Worm (Caenorhabditis elegans) whole organism, late embryonic: ENCODE measurements around the gene Y7A5A.10.

Source experiments
- C38D4.7 ChIP-seq: fragments of 200-800 bp; sonication (Bioruptor generic); optimal IDR thresholded peaks from 2 replicates; lab custom pipeline; 2018; ENCODE audit warnings: mild to moderate bottlenecking, missing genetic modification characterization, moderate library complexity, missing compliant biosample characterization
- K02D7.2 ChIP-seq: sonication (generic microtip); optimal IDR thresholded peaks from 2 replicates; lab custom pipeline; 2017; ENCODE audit warnings: mild to moderate bottlenecking, missing genetic modification characterization, missing compliant biosample characterization
- K09A11.1 ChIP-seq: sonication (generic microtip); optimal IDR thresholded peaks from 2 replicates; lab custom pipeline; 2017; ENCODE audit warnings: antibody characterized with exemption, mild to moderate bottlenecking, missing genetic modification characterization, missing compliant biosample characterization; ENCODE audit not compliant: insufficient read depth
- Y22D7AL.16 ChIP-seq: sonication (generic microtip); optimal IDR thresholded peaks from 2 replicates; lab custom pipeline; 2016; ENCODE audit warnings: missing genetic modification characterization, missing compliant biosample characterization
- ama-1 ChIP-seq: fragments of 150-350 bp; optimal IDR thresholded peaks from 2 replicates; lab custom pipeline; 2014
- ceh-19 ChIP-seq: fragments of 200-800 bp; sonication (Bioruptor generic); optimal IDR thresholded peaks from 2 replicates; lab custom pipeline; 2018; ENCODE audit warnings: mild to moderate bottlenecking, missing genetic modification characterization, missing compliant biosample characterization
- ceh-2 ChIP-seq: sonication (generic microtip); optimal IDR thresholded peaks from 2 replicates; lab custom pipeline; 2016; ENCODE audit warnings: missing genotype, missing genetic modification characterization, missing compliant biosample characterization
- ceh-22 ChIP-seq: sonication (generic microtip); optimal IDR thresholded peaks from 2 replicates; lab custom pipeline; 2017; ENCODE audit warnings: missing biosample characterization, missing genetic modification characterization
- ceh-24 ChIP-seq: sonication (generic microtip); optimal IDR thresholded peaks from 2 replicates; lab custom pipeline; 2016; ENCODE audit warnings: mild to moderate bottlenecking, missing genetic modification characterization, missing compliant biosample characterization
- ceh-30 ChIP-seq: fragments of 150-350 bp; optimal IDR thresholded peaks from 2 replicates; lab custom pipeline; 2014; ENCODE audit warnings: missing biosample characterization, missing genetic modification characterization
- ceh-31 ChIP-seq: sonication (generic microtip); optimal IDR thresholded peaks from 2 replicates; lab custom pipeline; 2016; ENCODE audit warnings: missing genetic modification characterization, missing compliant biosample characterization
- ceh-34 ChIP-seq: sonication (generic microtip); optimal IDR thresholded peaks from 2 replicates; lab custom pipeline; 2016; ENCODE audit warnings: mild to moderate bottlenecking, missing genetic modification characterization, missing compliant biosample characterization
- ceh-45 ChIP-seq: fragments of 200-800 bp; sonication (Bioruptor generic); IDR thresholded peaks from 2 replicates; pipeline ENCODE4 v1.3.6; 2022; ENCODE audit warnings: missing genetic modification reagents, missing genetic modification characterization, missing compliant biosample characterization
- ceh-48 ChIP-seq: sonication (generic microtip); optimal IDR thresholded peaks from 2 replicates; lab custom pipeline; 2016; ENCODE audit warnings: missing genetic modification characterization, inconsistent platforms, missing compliant biosample characterization
- ceh-6 ChIP-seq: fragments of 200-800 bp; sonication (Bioruptor generic); optimal IDR thresholded peaks from 2 replicates; lab custom pipeline; 2018; ENCODE audit warnings: mild to moderate bottlenecking, missing genetic modification characterization, missing compliant biosample characterization
- ceh-9 ChIP-seq: sonication (generic microtip); optimal IDR thresholded peaks from 2 replicates; lab custom pipeline; 2016; ENCODE audit warnings: mild to moderate bottlenecking, missing genetic modification characterization, inconsistent platforms, missing compliant biosample characterization
- dmd-4 ChIP-seq: sonication (generic microtip); optimal IDR thresholded peaks from 2 replicates; lab custom pipeline; 2016; ENCODE audit warnings: borderline replicate concordance, missing genetic modification characterization, missing compliant biosample characterization
- elt-2 ChIP-seq: sonication (generic microtip); optimal IDR thresholded peaks from 2 replicates; lab custom pipeline; 2016; ENCODE audit warnings: missing genetic modification reagents, missing genetic modification characterization, missing compliant biosample characterization
- eyg-1 ChIP-seq: sonication (generic microtip); optimal IDR thresholded peaks from 2 replicates; lab custom pipeline; 2016; ENCODE audit warnings: missing genotype, missing genetic modification characterization, missing compliant biosample characterization
- fax-1 ChIP-seq: sonication (generic microtip); optimal IDR thresholded peaks from 2 replicates; lab custom pipeline; 2016; ENCODE audit warnings: missing genotype, missing genetic modification characterization, missing compliant biosample characterization
- gmeb-2 ChIP-seq: sonication (generic microtip); optimal IDR thresholded peaks from 2 replicates; lab custom pipeline; 2016; ENCODE audit warnings: missing genetic modification characterization, inconsistent platforms, missing compliant biosample characterization
- hlh-13 ChIP-seq: fragments of 200-800 bp; sonication (Bioruptor generic); optimal IDR thresholded peaks from 2 replicates; lab custom pipeline; 2018; ENCODE audit warnings: mild to moderate bottlenecking, missing genetic modification characterization, missing compliant biosample characterization
- lin-11 ChIP-seq: fragments of 200-800 bp; sonication (Bioruptor generic); optimal IDR thresholded peaks from 2 replicates; lab custom pipeline; 2018; ENCODE audit warnings: mild to moderate bottlenecking, missing genetic modification characterization, missing compliant biosample characterization
- mec-3 ChIP-seq: sonication (generic microtip); optimal IDR thresholded peaks from 2 replicates; lab custom pipeline; 2016; ENCODE audit warnings: borderline replicate concordance, missing genetic modification characterization, missing compliant biosample characterization
- nfya-1 ChIP-seq: sonication (generic microtip); optimal IDR thresholded peaks from 2 replicates; lab custom pipeline; 2017; ENCODE audit warnings: missing genetic modification characterization, mild to moderate bottlenecking, missing compliant biosample characterization, antibody characterized with exemption, moderate library complexity
- npax-4 ChIP-seq: sonication (generic microtip); optimal IDR thresholded peaks from 2 replicates; lab custom pipeline; 2016; ENCODE audit warnings: missing genetic modification characterization, missing compliant biosample characterization
- odd-2 ChIP-seq: sonication (generic microtip); optimal IDR thresholded peaks from 2 replicates; lab custom pipeline; 2017; ENCODE audit warnings: antibody characterized with exemption, mild to moderate bottlenecking, missing genetic modification characterization, missing compliant biosample characterization
- pat-9 ChIP-seq: fragments of 200-800 bp; sonication (Bioruptor generic); optimal IDR thresholded peaks from 2 replicates; lab custom pipeline; 2018; ENCODE audit warnings: mild to moderate bottlenecking, missing genetic modification characterization, moderate library complexity, missing compliant biosample characterization
- pax-1 ChIP-seq: fragments of 150-350 bp; optimal IDR thresholded peaks from 2 replicates; lab custom pipeline; 2014; ENCODE audit warnings: missing biosample characterization, missing genetic modification characterization
- pha-2 ChIP-seq: sonication (generic microtip); optimal IDR thresholded peaks from 2 replicates; lab custom pipeline; 2017; ENCODE audit warnings: mild to moderate bottlenecking, missing genetic modification characterization, missing compliant biosample characterization
- pqm-1 ChIP-seq: sonication (generic microtip); optimal IDR thresholded peaks from 2 replicates; lab custom pipeline; 2016; ENCODE audit warnings: missing genetic modification characterization, missing compliant biosample characterization
- pros-1 ChIP-seq: fragments of 150-350 bp; optimal IDR thresholded peaks from 2 replicates; lab custom pipeline; 2014; ENCODE audit warnings: missing biosample characterization, missing genetic modification reagents, missing genetic modification characterization
- ref-2 ChIP-seq: sonication (generic microtip); optimal IDR thresholded peaks from 2 replicates; lab custom pipeline; 2016; ENCODE audit warnings: missing genetic modification characterization, missing compliant biosample characterization
- rnt-1 ChIP-seq: sonication (generic microtip); optimal IDR thresholded peaks from 2 replicates; lab custom pipeline; 2016; ENCODE audit warnings: missing genetic modification characterization, missing compliant biosample characterization
- syd-9 ChIP-seq: sonication (generic microtip); optimal IDR thresholded peaks from 2 replicates; lab custom pipeline; 2016; ENCODE audit warnings: mild to moderate bottlenecking, missing genetic modification characterization, moderate library complexity, missing compliant biosample characterization
- tbx-2 ChIP-seq: sonication (generic microtip); optimal IDR thresholded peaks from 2 replicates; lab custom pipeline; 2016; ENCODE audit warnings: missing genetic modification characterization, missing compliant biosample characterization
- ttx-3 ChIP-seq: sonication (generic microtip); optimal IDR thresholded peaks from 2 replicates; lab custom pipeline; 2016; ENCODE audit warnings: missing genetic modification reagents, missing genetic modification characterization, missing compliant biosample characterization
- unc-3 ChIP-seq, 2 experiments: fragments of 200-800 bp in 1 of 2; sonication (Bioruptor generic) in 1 of 2; sonication (generic microtip) in 1 of 2; conservative IDR thresholded peaks in 1 of 2; optimal IDR thresholded peaks in 1 of 2; 2 replicates each; pipeline versions ENCODE4 v1.3.6 to Lab custom; 2016 to 2022; ENCODE audit warnings: missing compliant biosample characterization in 2 of 2, missing genetic modification characterization in 2 of 2, missing genetic modification reagents in 1 of 2
- unc-42 ChIP-seq: sonication (generic microtip); optimal IDR thresholded peaks from 2 replicates; lab custom pipeline; 2016; ENCODE audit warnings: missing genotype, missing genetic modification characterization, missing compliant biosample characterization
- zip-5 ChIP-seq: sonication (generic microtip); optimal IDR thresholded peaks from 2 replicates; lab custom pipeline; 2016; ENCODE audit warnings: missing genetic modification characterization, missing compliant biosample characterization

Y7A5A.10 gene

ce11 chrX:15799595-15799994 is 4.7 kb upstream of the Y7A5A.10 start, which contains the start of gene Y7A5A.6:
Gene Y7A5A.6 (minus strand): TSS chrX:15799695.
- TF ChIP-seq pha-2 (tag; lab: Kevin White, UChicago) (no peak), pat-9 (tag; lab: Kevin White, UChicago) (no peak), K02D7.2 (tag; lab: Kevin White, UChicago) (no peak), ref-2 (tag; lab: Kevin White, UChicago) (no peak), ceh-22 (tag; lab: Kevin White, UChicago) (no peak), ceh-34 (tag; lab: Kevin White, UChicago) (no peak), Y22D7AL.16 (tag; lab: Kevin White, UChicago) (no peak), rnt-1 (no peak), ceh-45 (no peak), ceh-30 (no peak), dmd-4 (no peak), nfya-1 (no peak), C38D4.7 (GFP tag; lab: Kevin White, UChicago) (no peak), syd-9 (no peak), ceh-19 (GFP tag; lab: Kevin White, UChicago) (no peak), eyg-1 (tag; lab: Kevin White, UChicago) (no peak), mec-3 (tag; lab: Kevin White, UChicago) (no peak)

- no peak for TF ChIP-seq gmeb-2
- TF ChIP-seq zip-5 (tag; lab: Kevin White, UChicago), result no peak
- no peak for TF ChIP-seq K09A11.1 (tag; lab: Kevin White, UChicago)
- TF ChIP-seq ceh-24 (tag; lab: Kevin White, UChicago), result no peak
- no peak for TF ChIP-seq ceh-2 (tag; lab: Kevin White, UChicago)
- no peak for TF ChIP-seq unc-3 (GFP tag; conservative IDR thresholded peaks at IDR 0.05; lab: Robert Waterston, UW)
- no peak for TF ChIP-seq unc-3 (tag; optimal IDR thresholded peaks at IDR 0.05; lab: Kevin White, UChicago)
Observed at ce11 chrX:15796633-15797032, 1.8 kb upstream of the Y7A5A.10 start.

ce11 chrX:15786726-15787125 is 8.2 kb downstream of the Y7A5A.10 start, which contains the start of gene Y7A5A.5:
Gene Y7A5A.5 (minus strand): TSS chrX:15786826.
- TF ChIP-seq fax-1 (tag; lab: Kevin White, UChicago) (no peak), ceh-24 (tag; lab: Kevin White, UChicago) (no peak), ceh-31 (no peak), ceh-9 (tag; lab: Kevin White, UChicago) (no peak), ceh-48 (no peak), hlh-13 (GFP tag; lab: Kevin White, UChicago) (no peak), tbx-2 (tag; lab: Kevin White, UChicago) (no peak), pha-2 (tag; lab: Kevin White, UChicago) (no peak), ceh-6 (GFP tag; lab: Kevin White, UChicago) (no peak), odd-2 (tag; lab: Kevin White, UChicago) (no peak), rnt-1 (no peak), pqm-1 (no peak), unc-3 (GFP tag; conservative IDR thresholded peaks at IDR 0.05; lab: Robert Waterston, UW) (no peak), unc-3 (tag; optimal IDR thresholded peaks at IDR 0.05; lab: Kevin White, UChicago) (no peak)
- TF ChIP-seq, all 69 proteins: peak for 0

ce11 chrX:15784570-15784969 is 10.3 kb downstream of the Y7A5A.10 start, which contains the start of gene Y7A5A.3:
Gene Y7A5A.3 (minus strand): TSS chrX:15784670.
- TF ChIP-seq unc-3 (GFP tag; conservative IDR thresholded peaks at IDR 0.05; lab: Robert Waterston, UW), result no peak
- no peak for TF ChIP-seq unc-3 (tag; optimal IDR thresholded peaks at IDR 0.05; lab: Kevin White, UChicago)
- no peak for TF ChIP-seq ceh-24 (tag; lab: Kevin White, UChicago)
- TF ChIP-seq ceh-19 (GFP tag; lab: Kevin White, UChicago), result no peak
- TF ChIP-seq syd-9, result no peak
- TF ChIP-seq elt-2 (tag; lab: Kevin White, UChicago), result no peak

- no peak for TF ChIP-seq zip-5 (tag; lab: Kevin White, UChicago)
- TF ChIP-seq dmd-4, result no peak
- no peak for TF ChIP-seq ceh-31
- no peak for TF ChIP-seq C38D4.7 (GFP tag; lab: Kevin White, UChicago)
- TF ChIP-seq tbx-2 (tag; lab: Kevin White, UChicago), result no peak
- no peak for TF ChIP-seq unc-42
- no peak for TF ChIP-seq lin-11 (tag; lab: Kevin White, UChicago)
- no peak for TF ChIP-seq K09A11.1 (tag; lab: Kevin White, UChicago)
- no peak for TF ChIP-seq ceh-48
- no peak for TF ChIP-seq pros-1 (tag; lab: Kevin White, UChicago)
- no peak for TF ChIP-seq ttx-3 (tag; lab: Kevin White, UChicago)
- no peak for TF ChIP-seq syd-9
- TF ChIP-seq ceh-34 (tag; lab: Kevin White, UChicago), result no peak
- no peak for TF ChIP-seq pax-1 (tag; lab: Kevin White, UChicago)
- TF ChIP-seq ama-1, result no peak
- TF ChIP-seq Y22D7AL.16 (tag; lab: Kevin White, UChicago), result no peak
- no peak for TF ChIP-seq npax-4 (tag; lab: Kevin White, UChicago)
Observed at ce11 chrX:15782027-15782426, 12.8 kb downstream of the Y7A5A.10 start, which contains the start of gene Y7A5A.24. Gene Y7A5A.24 (minus strand): TSS chrX:15782127.
